Fruit fly (Drosophila melanogaster): ENCODE data around the gene Ibf2.

The Ibf2 gene

DNA sequence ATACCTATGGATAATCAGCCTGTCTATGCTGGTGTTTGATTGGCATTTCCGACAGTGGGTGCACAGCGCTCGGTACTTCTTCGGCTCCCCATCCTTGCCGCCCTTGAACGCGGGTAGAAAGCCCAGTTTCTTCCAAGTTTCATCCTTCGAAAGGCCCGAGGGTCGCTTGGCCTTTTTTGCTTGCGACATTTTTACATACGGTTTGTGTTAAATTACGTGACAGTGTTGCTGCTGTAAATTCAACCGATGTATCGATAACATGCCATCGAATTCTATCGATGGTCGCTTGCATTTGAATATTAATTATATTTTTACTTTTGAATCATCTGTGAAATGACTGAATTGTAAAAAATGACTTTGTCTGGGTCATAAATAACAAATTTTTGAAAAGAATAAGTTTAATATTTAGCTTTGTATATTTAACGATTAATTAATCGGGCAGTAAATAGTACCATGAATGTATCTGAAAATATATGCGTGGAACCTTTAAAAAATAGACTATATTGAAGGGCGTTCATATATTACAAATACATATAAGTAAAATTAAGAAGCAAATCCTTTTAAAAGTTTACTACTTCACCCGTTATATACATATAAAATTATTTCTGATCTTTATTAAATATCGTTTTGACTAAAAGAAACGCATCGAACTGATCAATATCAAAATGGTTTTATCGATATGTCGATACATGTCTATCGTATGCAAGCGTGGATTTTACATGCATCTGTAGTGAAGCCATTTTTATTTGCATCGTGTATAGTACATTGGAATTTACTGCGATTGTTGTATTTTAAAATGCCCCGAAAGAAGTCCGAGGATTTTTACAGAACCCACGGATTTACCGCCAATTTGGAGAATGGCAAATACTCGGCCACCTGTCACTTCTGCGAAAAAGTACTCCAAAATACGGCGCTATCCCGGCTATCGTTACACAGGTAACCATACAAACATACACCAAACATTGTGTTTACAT, at the start of gene Ibf2, which contains the start of gene Ibf1:
Gene Ibf2 (minus strand): TSS at position 250 of the 974 bp plus-strand sequence.
Gene Ibf1 (plus strand): TSS at position 713 of the 974 bp plus-strand sequence.
- TF ChIP-seq psq (optimal IDR thresholded peaks at IDR 0.05) (no peak), pan (optimal IDR thresholded peaks at IDR 0.05) (no peak), EcR (GFP tag; optimal IDR thresholded peaks at IDR 0.05) (no peak), CG8478 (optimal IDR thresholded peaks at IDR 0.05) (no peak), Dll (optimal IDR thresholded peaks at IDR 0.05) (no peak), usp (GFP tag; optimal IDR thresholded peaks at IDR 0.05) (no peak)

DNA sequence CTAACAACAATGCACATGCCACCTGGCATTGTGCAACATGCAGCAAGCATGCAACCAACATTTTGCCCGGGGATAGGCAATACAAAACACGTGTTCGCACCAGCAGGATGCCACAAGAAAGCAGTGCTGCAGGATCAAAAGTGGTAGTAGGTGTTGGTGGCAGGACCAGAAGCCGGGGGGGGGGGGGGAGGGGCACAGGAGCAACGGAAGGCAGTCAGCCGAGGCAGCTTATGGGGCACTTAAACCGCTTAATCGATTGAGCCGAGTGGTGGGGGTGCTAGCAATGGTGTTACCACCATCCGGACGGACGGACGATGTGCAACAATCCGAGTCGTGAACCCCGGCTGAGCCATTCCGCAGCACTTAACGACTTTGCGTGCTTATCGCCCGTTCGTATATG, 38.9 kb upstream of the Ibf2 start:
- TF ChIP-seq pan (optimal IDR thresholded peaks at IDR 0.05) (no peak), usp (GFP tag; optimal IDR thresholded peaks at IDR 0.05) (no peak), Dll (optimal IDR thresholded peaks at IDR 0.05) (no peak), CG8478 (optimal IDR thresholded peaks at IDR 0.05) (no peak), psq (optimal IDR thresholded peaks at IDR 0.05) (no peak), EcR (GFP tag; optimal IDR thresholded peaks at IDR 0.05) (no peak)

DNA sequence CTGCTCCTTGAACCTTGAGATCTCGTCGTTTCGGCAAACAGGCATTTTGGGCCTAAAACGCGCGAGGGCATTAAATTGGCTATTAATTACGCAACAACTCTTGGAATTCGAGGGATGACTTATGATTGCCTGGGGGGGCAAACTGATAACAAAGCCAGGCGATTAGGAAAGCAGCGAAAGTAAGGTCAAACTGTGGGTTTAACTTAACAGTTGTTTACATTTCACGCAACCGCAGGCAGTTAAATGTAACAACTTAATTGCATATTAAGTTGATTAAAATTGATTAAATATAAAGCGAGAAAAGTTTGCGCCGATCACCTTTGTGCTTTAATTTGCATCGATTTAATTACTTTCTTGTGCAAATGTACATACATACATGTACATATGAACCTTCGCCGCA, 29.4 kb upstream of the Ibf2 start:
- no peak for TF ChIP-seq psq (optimal IDR thresholded peaks at IDR 0.05)
- TF ChIP-seq usp (GFP tag; optimal IDR thresholded peaks at IDR 0.05), result no peak
- TF ChIP-seq CG8478 (optimal IDR thresholded peaks at IDR 0.05), result no peak
- no peak for TF ChIP-seq EcR (GFP tag; optimal IDR thresholded peaks at IDR 0.05)
- TF ChIP-seq pan (optimal IDR thresholded peaks at IDR 0.05), result no peak
- no peak for TF ChIP-seq Dll (optimal IDR thresholded peaks at IDR 0.05)

- TF ChIP-seq CG8478 (optimal IDR thresholded peaks at IDR 0.05), result no peak
- no peak for TF ChIP-seq EcR (GFP tag; optimal IDR thresholded peaks at IDR 0.05)
- no peak for TF ChIP-seq psq (optimal IDR thresholded peaks at IDR 0.05)
- no peak for TF ChIP-seq usp (GFP tag; optimal IDR thresholded peaks at IDR 0.05)
- no peak for TF ChIP-seq pan (optimal IDR thresholded peaks at IDR 0.05)
- TF ChIP-seq Dll (optimal IDR thresholded peaks at IDR 0.05), result no peak
Measured at dm6 chr3R:9266765-9267164, 8.5 kb upstream of the Ibf2 start, which contains the start of the genes TrpRS and Vps16A. Gene TrpRS, minus strand, starts transcription at chr3R:9266904. Gene Vps16A, plus strand, starts transcription at chr3R:9267019.

DNA sequence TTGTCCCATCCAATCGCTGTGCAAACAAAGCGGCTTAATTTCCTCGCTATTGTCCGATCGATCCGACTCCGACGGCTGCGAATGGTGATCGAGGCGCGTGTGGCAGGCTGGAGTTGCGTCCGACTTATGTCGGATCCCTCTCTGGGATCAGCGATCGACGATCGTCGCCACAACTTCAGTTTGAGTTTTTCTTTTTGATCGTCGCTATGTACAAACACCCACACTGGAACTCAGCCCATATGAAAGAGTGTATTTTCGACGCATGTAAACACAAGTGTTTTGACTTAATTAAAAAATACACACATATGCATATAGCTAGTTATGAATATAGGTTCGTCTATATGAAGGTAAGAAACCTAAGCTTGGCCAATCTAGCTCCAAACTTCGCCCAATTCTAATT, 5.7 kb upstream of the Ibf2 start, which contains the start of gene sage:
Gene sage (minus strand): TSS at position 101 of the 400 bp plus-strand sequence.
- no peak for TF ChIP-seq pan (optimal IDR thresholded peaks at IDR 0.05)
- no peak for TF ChIP-seq CG8478 (optimal IDR thresholded peaks at IDR 0.05)
- no peak for TF ChIP-seq usp (GFP tag; optimal IDR thresholded peaks at IDR 0.05)
- TF ChIP-seq EcR (GFP tag; optimal IDR thresholded peaks at IDR 0.05), result no peak
- TF ChIP-seq psq (optimal IDR thresholded peaks at IDR 0.05), result no peak
- no peak for TF ChIP-seq Dll (optimal IDR thresholded peaks at IDR 0.05)

DNA sequence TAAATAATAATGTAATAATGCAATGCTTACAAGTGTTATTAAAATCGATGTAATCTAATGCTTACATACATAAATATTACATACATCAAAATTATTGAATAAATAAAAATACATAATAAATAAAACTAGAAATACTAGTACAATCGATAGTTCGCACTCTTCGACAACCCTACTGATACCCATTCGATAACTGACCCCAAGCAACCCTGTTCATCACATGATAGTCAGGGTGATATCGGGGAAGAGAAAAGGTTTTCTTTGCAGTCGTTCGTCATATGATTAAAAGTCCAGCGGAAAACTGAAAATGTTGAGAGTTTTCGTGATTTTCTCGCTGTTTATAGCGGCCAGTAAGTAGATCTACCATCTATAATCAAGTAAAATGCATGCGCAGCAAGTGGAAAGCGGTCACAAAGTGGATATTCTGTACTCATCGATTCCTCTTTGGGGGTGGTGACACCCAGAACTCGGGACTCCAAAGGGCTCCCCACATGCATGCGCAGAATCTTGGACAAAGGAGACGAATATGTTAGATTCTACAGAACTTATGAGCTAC, 2.2 kb upstream of the Ibf2 start, which contains the start of gene ATP6AP2:
Gene ATP6AP2 (plus strand): TSS at position 218 of the 553 bp plus-strand sequence.
- TF ChIP-seq pan (optimal IDR thresholded peaks at IDR 0.05) (no peak), usp (GFP tag; optimal IDR thresholded peaks at IDR 0.05) (no peak), EcR (GFP tag; optimal IDR thresholded peaks at IDR 0.05) (no peak), psq (optimal IDR thresholded peaks at IDR 0.05) (no peak), CG8478 (optimal IDR thresholded peaks at IDR 0.05) (no peak), Dll (optimal IDR thresholded peaks at IDR 0.05) (no peak)

- TF ChIP-seq CG8478 (optimal IDR thresholded peaks at IDR 0.05), result no peak
- TF ChIP-seq usp (GFP tag; optimal IDR thresholded peaks at IDR 0.05), result no peak
- no peak for TF ChIP-seq Dll (optimal IDR thresholded peaks at IDR 0.05)
- no peak for TF ChIP-seq psq (optimal IDR thresholded peaks at IDR 0.05)
- TF ChIP-seq EcR (GFP tag; optimal IDR thresholded peaks at IDR 0.05), result no peak
Measured at dm6 chr3R:9257616-9258015, 685 bp downstream of the Ibf2 start, which contains the start of gene CG16736. Gene CG16736, minus strand, starts transcription at chr3R:9257716.

DNA sequence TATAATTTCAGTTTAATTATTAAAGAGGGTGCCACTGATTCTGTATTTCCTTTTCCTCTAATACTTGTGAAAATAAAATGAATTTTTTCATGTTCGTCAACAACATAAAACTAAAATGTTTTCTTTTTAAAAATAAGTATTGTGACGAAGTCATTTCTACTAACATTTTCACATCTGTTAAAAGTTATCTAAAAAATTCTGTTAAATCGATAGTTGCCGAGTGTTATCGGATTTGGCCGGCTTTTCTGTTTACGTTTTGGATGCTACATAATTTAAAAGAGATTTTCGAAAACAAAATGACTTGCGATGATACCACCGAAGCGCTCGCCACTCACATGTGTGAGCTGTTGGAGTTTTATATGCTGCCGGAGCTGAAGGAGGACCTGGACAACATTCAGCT, 3.5 kb downstream of the Ibf2 start, which contains the start of gene CG16734:
Gene CG16734 (plus strand): TSS at position 255 of the 400 bp plus-strand sequence.
- no peak for TF ChIP-seq EcR (GFP tag; optimal IDR thresholded peaks at IDR 0.05)
- no peak for TF ChIP-seq pan (optimal IDR thresholded peaks at IDR 0.05)
- TF ChIP-seq Dll (optimal IDR thresholded peaks at IDR 0.05), result no peak
- TF ChIP-seq psq (optimal IDR thresholded peaks at IDR 0.05), result no peak
- TF ChIP-seq usp (GFP tag; optimal IDR thresholded peaks at IDR 0.05), result no peak
- no peak for TF ChIP-seq CG8478 (optimal IDR thresholded peaks at IDR 0.05)

- TF ChIP-seq Dll (optimal IDR thresholded peaks at IDR 0.05) (no peak), CG8478 (optimal IDR thresholded peaks at IDR 0.05) (no peak), usp (GFP tag; optimal IDR thresholded peaks at IDR 0.05) (no peak), pan (optimal IDR thresholded peaks at IDR 0.05) (no peak), EcR (GFP tag; optimal IDR thresholded peaks at IDR 0.05) (no peak), psq (optimal IDR thresholded peaks at IDR 0.05) (no peak)
Measured at dm6 chr3R:9251543-9251942, 6.8 kb downstream of the Ibf2 start, which contains the start of gene St2. Gene St2, plus strand, starts transcription at chr3R:9251843.

DNA sequence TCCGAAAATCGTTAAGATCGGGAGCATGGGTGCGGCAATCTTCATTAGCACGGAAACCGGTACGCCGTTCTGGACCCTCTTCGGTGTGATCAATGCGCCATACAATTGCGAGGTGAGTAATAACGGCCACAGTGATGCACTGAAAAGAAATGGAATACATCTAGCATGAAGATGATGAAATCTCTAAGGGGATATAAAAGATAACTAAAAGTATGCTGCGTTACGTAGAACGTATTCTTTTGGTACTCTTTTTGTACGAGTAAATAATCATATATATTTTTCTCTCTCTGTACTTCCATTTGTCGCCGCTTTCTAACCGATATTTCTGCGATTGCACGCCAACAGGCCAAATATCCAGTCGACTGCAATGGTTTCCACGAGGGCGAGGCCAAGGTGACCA, 7.4 kb downstream of the Ibf2 start:
- TF ChIP-seq CG8478 (optimal IDR thresholded peaks at IDR 0.05) (no peak), Dll (optimal IDR thresholded peaks at IDR 0.05) (no peak), psq (optimal IDR thresholded peaks at IDR 0.05) (no peak), pan (optimal IDR thresholded peaks at IDR 0.05) (no peak), usp (GFP tag; optimal IDR thresholded peaks at IDR 0.05) (no peak)

DNA sequence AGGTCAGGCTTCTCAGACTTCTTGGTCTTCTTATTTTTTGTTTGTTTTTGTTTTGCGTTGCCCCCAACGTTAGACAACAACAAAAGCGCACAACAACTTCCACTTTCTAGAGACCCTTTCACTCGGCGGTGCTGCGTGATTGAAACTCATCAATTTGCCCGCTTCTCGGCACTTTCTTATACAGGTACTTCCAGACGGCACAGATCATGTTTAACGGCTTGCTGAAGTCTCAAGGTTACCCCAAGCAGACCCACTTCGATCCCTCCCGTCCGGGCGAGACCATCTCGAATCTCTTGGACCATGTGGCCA, 8.6 kb downstream of the Ibf2 start:
- TF ChIP-seq Dll (optimal IDR thresholded peaks at IDR 0.05), result no peak
- no peak for TF ChIP-seq psq (optimal IDR thresholded peaks at IDR 0.05)
- no peak for TF ChIP-seq CG8478 (optimal IDR thresholded peaks at IDR 0.05)
- no peak for TF ChIP-seq usp (GFP tag; optimal IDR thresholded peaks at IDR 0.05)
- TF ChIP-seq EcR (GFP tag; optimal IDR thresholded peaks at IDR 0.05), result no peak
- no peak for TF ChIP-seq pan (optimal IDR thresholded peaks at IDR 0.05)
